Fruit fly (Drosophila melanogaster): ENCODE measurements around the gene CG15563.
A peak's percentile ranks its signal among the peaks of the same experiment; 100 is the strongest.

The CG15563 gene

dm6 chr3R:31218997-31219992 is 12.8 kb downstream of the CG15563 start, which contains the start of gene ATPsynC (continued):
- TF ChIP-seq Elba2 (GFP tag; optimal IDR thresholded peaks at IDR 0.05) (peak; percentile 79), CG7786 (GFP tag; optimal IDR thresholded peaks at IDR 0.05) (peak; percentile 48), CG6683 (GFP tag; optimal IDR thresholded peaks at IDR 0.05) (peak; percentile 25), salm (tag; optimal IDR thresholded peaks at IDR 0.05) (no peak), bsh (GFP tag; optimal IDR thresholded peaks at IDR 0.05) (peak in 1 of 2 experiments; percentile 53), CG18619 (GFP tag; optimal IDR thresholded peaks at IDR 0.05) (no peak), cas (GFP tag; IDR thresholded peaks at IDR 0.05) (no peak), Sox102F (GFP tag; optimal IDR thresholded peaks at IDR 0.05) (no peak), prd (optimal IDR thresholded peaks at IDR 0.05) (no peak), prd (GFP tag; IDR thresholded peaks at IDR 0.05) (no peak), D19B (GFP tag; optimal IDR thresholded peaks at IDR 0.05) (no peak), CG2202 (tag; optimal IDR thresholded peaks at IDR 0.05) (peak; percentile 21), CG30020 (tag; optimal IDR thresholded peaks at IDR 0.05) (peak; percentile 91), trh (GFP tag; optimal IDR thresholded peaks at IDR 0.05) (no peak), ERR (GFP tag; optimal IDR thresholded peaks at IDR 0.05) (peak; percentile 58), NC2α (GFP tag; optimal IDR thresholded peaks at IDR 0.05) (no peak), Dad (GFP tag; optimal IDR thresholded peaks at IDR 0.05) (peak; percentile 63), Deaf1 (tag; optimal IDR thresholded peaks at IDR 0.05) (peak; percentile 38), Camta (GFP tag; optimal IDR thresholded peaks at IDR 0.05) (no peak), Poxn (GFP tag; IDR thresholded peaks at IDR 0.05) (no peak), HLH4C (GFP tag; IDR thresholded peaks at IDR 0.05; ENCODE audit: partially characterized antibody) (no peak), B-H1 (GFP tag; IDR thresholded peaks at IDR 0.05) (no peak), jumu (GFP tag; optimal IDR thresholded peaks at IDR 0.05) (peak; percentile 36), CG17829 (tag; optimal IDR thresholded peaks at IDR 0.05) (peak; percentile 68), Drgx (GFP tag; IDR thresholded peaks at IDR 0.05) (no peak), CG32532 (GFP tag; IDR thresholded peaks at IDR 0.05) (no peak), CG12391 (tag; optimal IDR thresholded peaks at IDR 0.05) (peak; percentile 57), Meics (GFP tag; optimal IDR thresholded peaks at IDR 0.05) (no peak), CG16815 (GFP tag; optimal IDR thresholded peaks at IDR 0.05) (peak; percentile 15), Aef1 (GFP tag; IDR thresholded peaks at IDR 0.05) (no peak), sens-2 (GFP tag; IDR thresholded peaks at IDR 0.05) (no peak), CG9609 (GFP tag; optimal IDR thresholded peaks at IDR 0.05) (peak; percentile 12), CG15269 (tag; optimal IDR thresholded peaks at IDR 0.05) (peak; percentile 15), disco-r (GFP tag; optimal IDR thresholded peaks at IDR 0.05) (peak; percentile 31), gfzf (GFP tag; optimal IDR thresholded peaks at IDR 0.05) (peak; percentile 100), Atf-2 (GFP tag; optimal IDR thresholded peaks at IDR 0.05) (no peak), CG18262 (tag; optimal IDR thresholded peaks at IDR 0.05) (no peak), gsb (GFP tag; IDR thresholded peaks at IDR 0.05) (no peak), CG3995 (GFP tag; optimal IDR thresholded peaks at IDR 0.05) (peak; percentile 17), CG10274 (GFP tag; optimal IDR thresholded peaks at IDR 0.05) (no peak), CG10147 (GFP tag; optimal IDR thresholded peaks at IDR 0.05) (no peak), pho (GFP tag; optimal IDR thresholded peaks at IDR 0.05) (peak; percentile 21), Bteb2 (GFP tag; optimal IDR thresholded peaks at IDR 0.05) (no peak), sens (GFP tag) (peak; percentile 83), Hey (tag; optimal IDR thresholded peaks at IDR 0.05) (no peak), CG14014 (GFP tag; IDR thresholded peaks at IDR 0.05) (no peak), CG31224 (GFP tag; IDR thresholded peaks at IDR 0.05) (no peak), Dll (GFP tag; IDR thresholded peaks at IDR 0.05; ENCODE audit: partially characterized antibody) (no peak), CG4328 (GFP tag; optimal IDR thresholded peaks at IDR 0.05) (peak; percentile 55)

All from whole organism, embryonic.